Fruit fly (Drosophila melanogaster) whole organism, pupa: ENCODE measurements around the gene Dis3l2.

ENCODE experiments used
- CG10348 ChIP-seq: fragments of 200-800 bp; sonication (Bioruptor generic); IDR thresholded peaks from 2 replicates; pipeline ENCODE4 v1.3.6; 2022; ENCODE audit warnings: missing biosample characterization, missing genetic modification characterization
- CG14655 ChIP-seq: fragments of 200-800 bp; sonication (Bioruptor generic); optimal IDR thresholded peaks from 3 replicates; lab custom pipeline; 2017; ENCODE audit warnings: mild to moderate bottlenecking, missing biosample characterization, missing genetic modification reagents, missing genetic modification characterization
- CG15710 ChIP-seq: fragments of 200-800 bp; sonication (Bioruptor generic); optimal IDR thresholded peaks from 2 replicates; lab custom pipeline; 2018; ENCODE audit warnings: missing biosample characterization, mild to moderate bottlenecking, missing genetic modification characterization, moderate library complexity
- CG8159 ChIP-seq: fragments of 200-800 bp; sonication (Bioruptor generic); optimal IDR thresholded peaks from 3 replicates; lab custom pipeline; 2018; ENCODE audit warnings: missing biosample characterization, mild to moderate bottlenecking, missing genetic modification characterization, moderate library complexity
- D1 ChIP-seq: fragments of 200-800 bp; sonication (Bioruptor generic); optimal IDR thresholded peaks from 2 replicates; lab custom pipeline; 2018; ENCODE audit warnings: missing biosample characterization, mild to moderate bottlenecking, missing genetic modification characterization, moderate library complexity
- EcR ChIP-seq: fragments of 200-800 bp; sonication (Bioruptor generic); optimal IDR thresholded peaks from 3 replicates; lab custom pipeline; 2019; ENCODE audit warnings: missing biosample characterization, missing genetic modification characterization, mild to moderate bottlenecking, moderate library complexity, missing genetic modification reagents
- Ets98B ChIP-seq: fragments of 200-800 bp; sonication (Bioruptor generic); IDR thresholded peaks from 2 replicates; pipeline ENCODE4 v1.3.6; 2022; ENCODE audit warnings: missing biosample characterization, missing genetic modification characterization
- Pif1A ChIP-seq: fragments of 200-800 bp; sonication (Bioruptor generic); optimal IDR thresholded peaks from 3 replicates; lab custom pipeline; 2016; ENCODE audit warnings: missing biosample characterization, missing genetic modification characterization
- Pif1B ChIP-seq: fragments of 200-800 bp; sonication (Bioruptor generic); optimal IDR thresholded peaks from 3 replicates; lab custom pipeline; 2016; ENCODE audit warnings: missing biosample characterization, missing genetic modification characterization
- Snoo ChIP-seq: fragments of 200-800 bp; sonication (Bioruptor generic); optimal IDR thresholded peaks from 3 replicates; lab custom pipeline; 2017; ENCODE audit warnings: missing biosample characterization, mild to moderate bottlenecking, missing genetic modification characterization, inconsistent platforms
- fd96Ca ChIP-seq: fragments of 200-800 bp; sonication (Bioruptor generic); IDR thresholded peaks from 3 replicates; pipeline ENCODE4 v1.3.6; 2022; ENCODE audit warnings: missing biosample characterization, missing genetic modification characterization

DNA sequence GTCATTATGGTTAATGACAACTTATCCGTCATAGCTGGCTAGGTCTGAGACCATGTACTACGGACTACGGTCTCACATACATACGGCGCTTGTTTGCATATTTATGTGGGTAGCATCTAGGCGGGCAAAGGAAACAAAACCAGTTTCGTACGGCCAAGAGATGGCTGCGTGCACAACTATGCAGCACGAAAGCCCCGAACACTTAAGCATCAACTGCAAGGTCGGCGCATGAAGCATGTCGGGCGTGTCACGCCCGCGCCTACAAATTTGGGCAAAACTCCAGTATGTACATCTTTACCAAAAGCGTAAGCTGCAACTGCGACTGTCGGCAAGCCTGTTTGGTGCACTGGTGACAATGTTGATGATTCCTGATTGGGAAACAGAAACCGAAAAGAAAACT, 34.6 kb upstream of the Dis3l2 start:
- TF ChIP-seq CG14655 (GFP tag; lab: Kevin White, UChicago) (no peak), D1 (no peak), Pif1B (GFP tag; lab: Kevin White, UChicago) (no peak), CG15710 (tag; lab: Kevin White, UChicago) (no peak), Snoo (tag; lab: Kevin White, UChicago) (no peak), CG8159 (no peak), Ets98B (GFP tag; lab: Robert Waterston, UW) (no peak), CG10348 (no peak), fd96Ca (GFP tag; lab: Robert Waterston, UW) (no peak), Pif1A (GFP tag; lab: Kevin White, UChicago) (no peak), EcR (GFP tag; lab: Kevin White, UChicago) (no peak)
